Worm (Caenorhabditis elegans) whole organism, early embryonic: ENCODE results near the gene ZK673.6.

ENCODE experiments used
- B0310.2 ChIP-seq: sonication (generic microtip); optimal IDR thresholded peaks from 2 replicates; lab custom pipeline; 2016; ENCODE audit warnings: mild to moderate bottlenecking, missing genetic modification characterization, missing compliant biosample characterization
- F13C5.2 ChIP-seq: sonication (generic microtip); optimal IDR thresholded peaks from 2 replicates; lab custom pipeline; 2017; ENCODE audit warnings: mild to moderate bottlenecking, missing genetic modification characterization, inconsistent platforms, missing compliant biosample characterization
- aly-1 ChIP-seq: sonication (generic microtip); optimal IDR thresholded peaks from 2 replicates; lab custom pipeline; 2016; ENCODE audit warnings: missing genetic modification characterization, missing compliant biosample characterization
- ama-1 ChIP-seq: fragments of 150-350 bp; optimal IDR thresholded peaks from 2 replicates; lab custom pipeline; 2014
- ets-7 ChIP-seq: sonication (generic microtip); optimal IDR thresholded peaks from 2 replicates; lab custom pipeline; 2016; ENCODE audit warnings: missing genotype, missing genetic modification characterization, missing compliant biosample characterization
- flt-1 ChIP-seq: fragments of 200-800 bp; sonication (Bioruptor generic); IDR thresholded peaks from 2 replicates; pipeline ENCODE4 v1.3.6; 2022; ENCODE audit warnings: missing genetic modification characterization, missing compliant biosample characterization
- hmbx-1 ChIP-seq: sonication (generic microtip); optimal IDR thresholded peaks from 2 replicates; lab custom pipeline; 2016; ENCODE audit warnings: mild to moderate bottlenecking, missing genetic modification characterization, missing compliant biosample characterization

DNA sequence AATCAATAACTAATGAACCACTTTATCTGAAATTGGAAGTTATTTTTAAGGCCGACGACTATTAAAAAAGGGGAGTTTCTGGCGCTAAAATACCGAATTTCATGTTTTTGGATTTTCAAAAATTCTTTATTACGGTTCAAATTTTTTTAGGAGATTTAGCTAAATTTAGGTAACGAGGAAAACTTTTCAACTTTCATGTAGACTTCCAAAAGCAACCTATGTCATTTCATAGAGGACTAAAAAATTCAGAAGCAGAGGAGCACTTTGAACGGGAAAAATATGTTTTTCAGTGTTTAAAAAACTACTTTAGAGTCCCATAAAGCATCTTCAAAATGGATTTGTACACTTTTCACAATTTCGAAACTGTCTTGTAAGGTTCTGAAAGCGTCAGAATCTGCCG, 49.2 kb upstream of the ZK673.6 start:
- TF ChIP-seq ama-1 (lab: Kevin White, UChicago) (no peak), flt-1 (no peak), ets-7 (tag; lab: Kevin White, UChicago) (no peak), aly-1 (tag; lab: Kevin White, UChicago) (no peak), hmbx-1 (tag; lab: Kevin White, UChicago) (no peak), B0310.2 (no peak), F13C5.2 (no peak)
